Worm (Caenorhabditis elegans): ENCODE results near the gene K11D9.3.

The K11D9.3 gene

ce11 chrIII:10819257-10819656 lies 17.2 kb upstream of the K11D9.3 start:
- TF ChIP-seq ets-4 (tag; optimal IDR thresholded peaks at IDR 0.05) (no peak), ceh-48 (tag; optimal IDR thresholded peaks at IDR 0.05) (peak; percentile 53)

ce11 chrIII:10818364-10818763 lies 16.4 kb upstream of the K11D9.3 start:
- TF ChIP-seq elt-2 (tag; optimal IDR thresholded peaks at IDR 0.05) (peak; percentile 18), unc-42 (tag; optimal IDR thresholded peaks at IDR 0.05) (no peak), pat-9 (tag; optimal IDR thresholded peaks at IDR 0.05) (no peak), dmd-4 (tag; optimal IDR thresholded peaks at IDR 0.05; ENCODE audit: borderline replicate concordance) (no peak), ref-2 (tag; optimal IDR thresholded peaks at IDR 0.05) (no peak), madf-2 (tag; optimal IDR thresholded peaks at IDR 0.05) (no peak), mec-3 (tag; optimal IDR thresholded peaks at IDR 0.05; ENCODE audit: borderline replicate concordance) (no peak), ceh-31 (tag; optimal IDR thresholded peaks at IDR 0.05) (peak; percentile 70), gmeb-2 (tag; optimal IDR thresholded peaks at IDR 0.05) (no peak), Y22D7AL.16 (tag; optimal IDR thresholded peaks at IDR 0.05) (no peak), tbx-7 (tag; optimal IDR thresholded peaks at IDR 0.05) (no peak), sdc-2 (tag; optimal IDR thresholded peaks at IDR 0.05) (no peak), fkh-6 (tag; optimal IDR thresholded peaks at IDR 0.05) (no peak), hlh-30 (tag; optimal IDR thresholded peaks at IDR 0.05; ENCODE audit: insufficient read depth) (no peak), fax-1 (tag; optimal IDR thresholded peaks at IDR 0.05) (no peak), ceh-45 (GFP tag; IDR thresholded peaks at IDR 0.05) (no peak), nhr-11 (tag; optimal IDR thresholded peaks at IDR 0.05) (no peak), T23F11.4 (GFP tag; optimal IDR thresholded peaks at IDR 0.05) (no peak), ceh-34 (tag; optimal IDR thresholded peaks at IDR 0.05) (peak; percentile 13), K02D7.2 (tag; optimal IDR thresholded peaks at IDR 0.05) (no peak), che-1 (tag; optimal IDR thresholded peaks at IDR 0.05) (no peak), ttx-3 (tag; optimal IDR thresholded peaks at IDR 0.05) (no peak), C38D4.7 (GFP tag; optimal IDR thresholded peaks at IDR 0.05) (no peak), rnt-1 (tag; optimal IDR thresholded peaks at IDR 0.05) (peak; percentile 6), sox-4 (tag; optimal IDR thresholded peaks at IDR 0.05) (no peak), unc-3 (GFP tag; conservative IDR thresholded peaks at IDR 0.05) (no peak), unc-3 (tag; optimal IDR thresholded peaks at IDR 0.05) (no peak), npax-4 (tag; optimal IDR thresholded peaks at IDR 0.05) (no peak), pha-2 (tag; optimal IDR thresholded peaks at IDR 0.05) (no peak), pax-1 (tag; optimal IDR thresholded peaks at IDR 0.05) (no peak), ceh-6 (GFP tag; optimal IDR thresholded peaks at IDR 0.05) (no peak), ceh-18 (tag; optimal IDR thresholded peaks at IDR 0.05) (no peak), odd-2 (tag; optimal IDR thresholded peaks at IDR 0.05) (no peak), sox-2 (GFP tag; IDR thresholded peaks at IDR 0.05) (peak; percentile 20; the same call in 1 of the 2 replicates), ceh-9 (tag; optimal IDR thresholded peaks at IDR 0.05) (no peak), ceh-30 (tag; optimal IDR thresholded peaks at IDR 0.05) (peak; percentile 63), ahr-1 (tag; optimal IDR thresholded peaks at IDR 0.05) (no peak), ztf-16 (tag; optimal IDR thresholded peaks at IDR 0.05) (peak; percentile 53), eyg-1 (tag; optimal IDR thresholded peaks at IDR 0.05) (no peak), nfya-1 (tag; optimal IDR thresholded peaks at IDR 0.05) (peak; percentile 43), pros-1 (tag; optimal IDR thresholded peaks at IDR 0.05) (no peak), K09A11.1 (tag; optimal IDR thresholded peaks at IDR 0.05; ENCODE audit: insufficient read depth) (no peak), unc-86 (tag; optimal IDR thresholded peaks at IDR 0.05) (peak; percentile 18), hlh-6 (tag; optimal IDR thresholded peaks at IDR 0.05) (no peak), zip-5 (tag; optimal IDR thresholded peaks at IDR 0.05) (no peak), ceh-22 (tag; optimal IDR thresholded peaks at IDR 0.05) (no peak), lin-11 (tag; optimal IDR thresholded peaks at IDR 0.05) (no peak), elt-4 (tag; optimal IDR thresholded peaks at IDR 0.05) (no peak), ceh-2 (tag; optimal IDR thresholded peaks at IDR 0.05) (peak; percentile 23), pqm-1 (tag; optimal IDR thresholded peaks at IDR 0.05) (no peak)
